Fruit fly (Drosophila melanogaster) whole organism, embryonic: ENCODE data around the gene CG10993.

Experiments
- Bgb ChIP-seq: fragments of 200-800 bp; sonication (Bioruptor generic); IDR thresholded peaks from 2 replicates; pipeline ENCODE4 v1.3.6; 2022; ENCODE audit warnings: missing biosample characterization, missing genetic modification characterization; ENCODE audit not compliant: partially characterized antibody
- CG1024 ChIP-seq: fragments of 200-800 bp; sonication (Bioruptor generic); IDR thresholded peaks from 2 replicates; pipeline ENCODE4 v1.3.6; 2022; ENCODE audit warnings: missing biosample characterization, missing genetic modification characterization
- CG11504 ChIP-seq: fragments of 200-800 bp; sonication (Bioruptor generic); optimal IDR thresholded peaks from 3 replicates; lab custom pipeline; 2019; ENCODE audit warnings: missing biosample characterization, mild to moderate bottlenecking, missing genetic modification characterization, moderate library complexity
- CG12155 ChIP-seq: fragments of 200-800 bp; sonication (Bioruptor generic); optimal IDR thresholded peaks from 3 replicates; lab custom pipeline; 2016; ENCODE audit warnings: missing biosample characterization, missing genetic modification characterization
- CG15073 ChIP-seq: fragments of 200-800 bp; sonication (Bioruptor generic); optimal IDR thresholded peaks from 2 replicates; lab custom pipeline; 2016; ENCODE audit warnings: missing biosample characterization, missing genetic modification characterization
- CG1647 ChIP-seq: fragments of 200-800 bp; sonication (Bioruptor generic); optimal IDR thresholded peaks from 3 replicates; lab custom pipeline; 2016; ENCODE audit warnings: missing biosample characterization, missing genetic modification characterization
- CG16779 ChIP-seq: fragments of 200-800 bp; sonication (Bioruptor generic); IDR thresholded peaks from 2 replicates; pipeline ENCODE4 v1.3.6; 2022; ENCODE audit warnings: missing biosample characterization, missing genetic modification characterization
- CG16815 ChIP-seq: fragments of 200-800 bp; sonication (Bioruptor generic); optimal IDR thresholded peaks from 3 replicates; lab custom pipeline; 2017; ENCODE audit warnings: missing biosample characterization, mild to moderate bottlenecking, missing genetic modification characterization
- CG18262 ChIP-seq: fragments of 200-800 bp; optimal IDR thresholded peaks from 3 replicates; lab custom pipeline; 2019; ENCODE audit warnings: missing biosample characterization, mild to moderate bottlenecking, missing genetic modification characterization, moderate library complexity
- CG18619 ChIP-seq: fragments of 200-800 bp; sonication (Bioruptor generic); optimal IDR thresholded peaks from 3 replicates; lab custom pipeline; 2017; ENCODE audit warnings: missing biosample characterization, mild to moderate bottlenecking, missing genetic modification characterization
- CG3065 ChIP-seq: fragments of 200-800 bp; sonication (Bioruptor generic); optimal IDR thresholded peaks from 2 replicates; lab custom pipeline; 2016; ENCODE audit warnings: missing biosample characterization, missing genetic modification characterization
- CG3163 ChIP-seq: fragments of 200-800 bp; sonication (Bioruptor generic); optimal IDR thresholded peaks from 3 replicates; lab custom pipeline; 2016; ENCODE audit warnings: missing biosample characterization, missing genetic modification characterization
- CG32772 ChIP-seq: fragments of 200-800 bp; sonication (Bioruptor generic); IDR thresholded peaks from 2 replicates; pipeline ENCODE4 v1.3.6; 2022; ENCODE audit warnings: missing biosample characterization, missing genetic modification characterization
- CG3281 ChIP-seq: fragments of 200-800 bp; sonication (Bioruptor generic); optimal IDR thresholded peaks from 3 replicates; lab custom pipeline; 2017; ENCODE audit warnings: missing biosample characterization, mild to moderate bottlenecking, missing genetic modification characterization
- CG34376 ChIP-seq: fragments of 200-800 bp; sonication (Bioruptor generic); optimal IDR thresholded peaks from 2 replicates; lab custom pipeline; 2018; ENCODE audit warnings: missing biosample characterization, mild to moderate bottlenecking, missing genetic modification characterization
- CG4360 ChIP-seq: fragments of 200-800 bp; sonication (Bioruptor generic); IDR thresholded peaks from 2 replicates; pipeline ENCODE4 v1.3.6; 2022; ENCODE audit warnings: missing biosample characterization, missing genetic modification characterization
- CG4707 ChIP-seq: fragments of 200-800 bp; sonication (Bioruptor generic); optimal IDR thresholded peaks from 2 replicates; lab custom pipeline; 2018; ENCODE audit warnings: missing biosample characterization, mild to moderate bottlenecking, missing genetic modification characterization, moderate library complexity
- CG6765 ChIP-seq: fragments of 200-800 bp; sonication (Bioruptor generic); optimal IDR thresholded peaks from 3 replicates; lab custom pipeline; 2017; ENCODE audit warnings: missing biosample characterization, mild to moderate bottlenecking, missing genetic modification characterization
- CG6791 ChIP-seq: fragments of 200-800 bp; sonication (Bioruptor generic); IDR thresholded peaks from 3 replicates; pipeline ENCODE4 v1.3.6; 2022; ENCODE audit warnings: missing biosample characterization, missing genetic modification characterization; ENCODE audit not compliant: partially characterized antibody
- CG7987 ChIP-seq: fragments of 200-800 bp; sonication (Bioruptor generic); optimal IDR thresholded peaks from 2 replicates; lab custom pipeline; 2018; ENCODE audit warnings: missing biosample characterization, mild to moderate bottlenecking, missing genetic modification characterization, moderate library complexity
- CG8944 ChIP-seq: fragments of 200-800 bp; sonication (Bioruptor generic); optimal IDR thresholded peaks from 3 replicates; lab custom pipeline; 2016; ENCODE audit warnings: missing biosample characterization, missing genetic modification characterization
- CG9797 ChIP-seq: fragments of 200-800 bp; sonication (Bioruptor generic); optimal IDR thresholded peaks from 3 replicates; lab custom pipeline; 2018; ENCODE audit warnings: missing biosample characterization, mild to moderate bottlenecking, missing genetic modification characterization
- CrebB ChIP-seq: fragments of 200-800 bp; sonication (Bioruptor generic); optimal IDR thresholded peaks from 3 replicates; lab custom pipeline; 2018; ENCODE audit warnings: missing biosample characterization, mild to moderate bottlenecking, missing genetic modification characterization
- Dek ChIP-seq: fragments of 200-800 bp; sonication (Bioruptor generic); optimal IDR thresholded peaks from 3 replicates; lab custom pipeline; 2019; ENCODE audit warnings: missing biosample characterization, mild to moderate bottlenecking, missing genetic modification characterization, moderate library complexity
- Dll ChIP-seq: fragments of 200-800 bp; sonication (Bioruptor generic); IDR thresholded peaks from 4 replicates; pipeline ENCODE4 v1.3.6; 2022; ENCODE audit warnings: missing biosample characterization, missing genetic modification characterization; ENCODE audit not compliant: partially characterized antibody
- HLHmδ ChIP-seq: fragments of 200-800 bp; sonication (Bioruptor generic); optimal IDR thresholded peaks from 2 replicates; lab custom pipeline; 2018; ENCODE audit warnings: missing biosample characterization, mild to moderate bottlenecking, missing genetic modification characterization, moderate library complexity
- Hey ChIP-seq: fragments of 200-800 bp; sonication (Bioruptor generic); optimal IDR thresholded peaks from 3 replicates; lab custom pipeline; 2018; ENCODE audit warnings: missing biosample characterization, mild to moderate bottlenecking, missing genetic modification characterization
- Hr78 ChIP-seq, 2 experiments: fragments of 200-800 bp in 1 of 2; fragments of >200 bp in 1 of 2; sonication (Bioruptor generic) in 1 of 2; optimal IDR thresholded peaks; 2 replicates each; lab custom pipeline; 2017 to 2019; ENCODE audit warnings: missing biosample characterization in 2 of 2, missing genetic modification characterization in 2 of 2, mild to moderate bottlenecking in 1 of 2, moderate library complexity in 1 of 2
- MTF-1 ChIP-seq: fragments of 200-800 bp; sonication (Bioruptor generic); optimal IDR thresholded peaks from 2 replicates; lab custom pipeline; 2018; ENCODE audit warnings: missing biosample characterization, mild to moderate bottlenecking, missing genetic modification characterization, borderline replicate concordance
- Myb ChIP-seq: fragments of 200-800 bp; sonication (Bioruptor generic); optimal IDR thresholded peaks from 2 replicates; lab custom pipeline; 2016; ENCODE audit warnings: missing biosample characterization, missing genetic modification characterization
- NK7.1 ChIP-seq: fragments of 200-800 bp; sonication (Bioruptor generic); optimal IDR thresholded peaks from 3 replicates; lab custom pipeline; 2016; ENCODE audit warnings: missing biosample characterization, missing genetic modification characterization
- Oaz ChIP-seq: fragments of 200-800 bp; sonication (Bioruptor generic); IDR thresholded peaks from 2 replicates; pipeline ENCODE4 v1.3.6; 2022; ENCODE audit warnings: missing biosample characterization, missing genetic modification characterization
- Oli ChIP-seq: fragments of 200-800 bp; sonication (Bioruptor generic); optimal IDR thresholded peaks from 2 replicates; lab custom pipeline; 2018; ENCODE audit warnings: missing biosample characterization, mild to moderate bottlenecking, missing genetic modification characterization, moderate library complexity
- Side ChIP-seq: fragments of 200-800 bp; sonication (Bioruptor generic); optimal IDR thresholded peaks from 2 replicates; lab custom pipeline; 2016; ENCODE audit warnings: missing biosample characterization, missing genetic modification characterization
- Spps ChIP-seq: fragments of 200-800 bp; sonication (Bioruptor generic); optimal IDR thresholded peaks from 2 replicates; lab custom pipeline; 2018; ENCODE audit warnings: missing biosample characterization, mild to moderate bottlenecking, missing genetic modification characterization
- ase ChIP-seq: fragments of 200-800 bp; sonication (Bioruptor generic); IDR thresholded peaks from 3 replicates; pipeline ENCODE4 v1.3.6; 2022; ENCODE audit warnings: missing biosample characterization, missing genetic modification characterization
- ash1 ChIP-seq: fragments of 200-800 bp; sonication (Bioruptor generic); optimal IDR thresholded peaks from 2 replicates; lab custom pipeline; 2018; ENCODE audit warnings: missing biosample characterization, mild to moderate bottlenecking, missing genetic modification characterization
- bab2 ChIP-seq: fragments of 200-800 bp; sonication (Bioruptor generic); optimal IDR thresholded peaks from 2 replicates; lab custom pipeline; 2016; ENCODE audit warnings: missing biosample characterization, missing genetic modification characterization
- crol ChIP-seq: fragments of 200-800 bp; sonication (Bioruptor generic); IDR thresholded peaks from 2 replicates; pipeline ENCODE4 v1.3.6; 2022; ENCODE audit warnings: missing biosample characterization, missing genetic modification characterization
- gem ChIP-seq: fragments of 200-800 bp; sonication (Bioruptor generic); optimal IDR thresholded peaks from 2 replicates; lab custom pipeline; 2019; ENCODE audit warnings: missing biosample characterization, mild to moderate bottlenecking, missing genetic modification characterization, moderate library complexity
- hkb ChIP-seq, 2 experiments: fragments of 200-800 bp in 1 of 2; fragments of >200 bp in 1 of 2; sonication (Bioruptor generic) in 1 of 2; IDR thresholded peaks in 1 of 2; optimal IDR thresholded peaks in 1 of 2; 2 replicates each; pipeline versions ENCODE4 v1.3.6 to Lab custom; 2017 to 2022; ENCODE audit warnings: missing biosample characterization in 1 of 2, missing genetic modification characterization in 1 of 2
- lov ChIP-seq, 2 experiments: fragments of 200-800 bp in 1 of 2; fragments of >200 bp in 1 of 2; sonication (Bioruptor generic) in 1 of 2; IDR thresholded peaks in 1 of 2; optimal IDR thresholded peaks in 1 of 2; 2 replicates in 1 of 2; 3 replicates in 1 of 2; pipeline versions ENCODE4 v1.3.6 to Lab custom; 2017 to 2022; ENCODE audit warnings: missing biosample characterization in 1 of 2, missing genetic modification characterization in 1 of 2
- mirr ChIP-seq: fragments of 200-800 bp; sonication (Bioruptor generic); optimal IDR thresholded peaks from 3 replicates; lab custom pipeline; 2018; ENCODE audit warnings: missing biosample characterization, mild to moderate bottlenecking, missing genetic modification characterization
- psq ChIP-seq: fragments of 200-800 bp; sonication (Bioruptor generic); optimal IDR thresholded peaks from 2 replicates; lab custom pipeline; 2017; ENCODE audit warnings: missing biosample characterization, missing genetic modification characterization
- scrt ChIP-seq: fragments of 200-800 bp; sonication (Bioruptor generic); optimal IDR thresholded peaks from 2 replicates; lab custom pipeline; 2018; ENCODE audit warnings: missing biosample characterization, mild to moderate bottlenecking, missing genetic modification characterization, moderate library complexity
- sens ChIP-seq: fragments of 200-800 bp; sonication (Bioruptor generic); peaks from one replicate; lab custom pipeline; 2016; ENCODE audit warnings: missing biosample characterization, missing genetic modification characterization
- vnd ChIP-seq: fragments of 200-800 bp; sonication (Bioruptor generic); IDR thresholded peaks from 3 replicates; pipeline ENCODE4 v1.3.6; 2022; ENCODE audit warnings: missing biosample characterization, missing genetic modification characterization; ENCODE audit not compliant: partially characterized antibody

Gene CG10993

dm6 chrX:13783958-13784907 lies 6.7 kb downstream of the CG10993 start (continued):
- TF ChIP-seq CG6765 (no peak), scrt (GFP tag; lab: Kevin White, UChicago) (peak; percentile 10), CG32772 (GFP tag; lab: Robert Waterston, UW) (peak; percentile 10; the same call in 1 of the 2 replicates), Myb (GFP tag; lab: Kevin White, UChicago) (peak; percentile 1), CG8944 (GFP tag; lab: Kevin White, UChicago) (peak; percentile 36), Dek (tag; lab: Kevin White, UChicago) (peak; percentile 27), CG3281 (GFP tag; lab: Kevin White, UChicago) (peak; percentile 49), Dll (GFP tag; lab: Robert Waterston, UW) (no peak), gem (peak; percentile 78), Hey (no peak), Side (GFP tag; lab: Kevin White, UChicago) (no peak), CG4707 (GFP tag; lab: Kevin White, UChicago) (no peak), CG3163 (GFP tag; lab: Kevin White, UChicago) (no peak), Spps (tag; lab: Kevin White, UChicago) (no peak), lov (optimal IDR thresholded peaks at IDR 0.05; lab: Kevin White, UChicago) (no peak), lov (GFP tag; IDR thresholded peaks at IDR 0.05; lab: Robert Waterston, UW) (no peak), CG18262 (tag; lab: Kevin White, UChicago) (peak; percentile 61), mirr (GFP tag; lab: Kevin White, UChicago) (no peak), ash1 (no peak), CG15073 (GFP tag; lab: Kevin White, UChicago) (no peak), CG4360 (0 out of 2 replicates have a peak, but pooled peaks have one; percentile 26), CG9797 (no peak), CG18619 (GFP tag; lab: Kevin White, UChicago) (peak; percentile 35), hkb (optimal IDR thresholded peaks at IDR 0.05; lab: Kevin White, UChicago) (no peak), hkb (GFP tag; IDR thresholded peaks at IDR 0.05; lab: Robert Waterston, UW) (peak; percentile 59), CG1024 (GFP tag; lab: Robert Waterston, UW) (no peak), CG6791 (GFP tag; lab: Robert Waterston, UW) (no peak), CG1647 (GFP tag; lab: Kevin White, UChicago) (no peak), Hr78 (GFP tag; optimal IDR thresholded peaks at IDR 0.05; lab: Kevin White, UChicago) (peak in 1 of 2 experiments; percentile 68), Bgb (no peak), bab2 (GFP tag; lab: Kevin White, UChicago) (no peak), CG12155 (GFP tag; lab: Kevin White, UChicago) (peak; percentile 21), MTF-1 (GFP tag; lab: Kevin White, UChicago) (no peak), vnd (GFP tag; lab: Robert Waterston, UW) (no peak), CrebB (tag; lab: Kevin White, UChicago) (no peak), CG16779 (no peak), CG34376 (no peak), Oli (peak; percentile 76), Oaz (GFP tag; lab: Robert Waterston, UW) (no peak), ase (GFP tag; lab: Robert Waterston, UW) (no peak), HLHmδ (no peak), CG3065 (GFP tag; lab: Kevin White, UChicago) (no peak), CG7987 (GFP tag; lab: Kevin White, UChicago) (no peak), crol (GFP tag; lab: Robert Waterston, UW) (no peak), psq (GFP tag; lab: Kevin White, UChicago) (peak; percentile 31), NK7.1 (GFP tag; lab: Kevin White, UChicago) (no peak), CG16815 (no peak), CG11504 (tag; lab: Kevin White, UChicago) (peak; percentile 78), sens (GFP tag; lab: Kevin White, UChicago) (peak; percentile 93)
